Fruit fly (Drosophila melanogaster): ENCODE results near the gene Irc.

Gene Irc

dm6 chr3R:17002218-17003110, at the start of gene Irc, which contains the start of gene Sf3a1:
TSS of gene Irc (plus strand) at chr3R:17002875.
TSS of gene Sf3a1 (minus strand) at chr3R:17002355.
- TF ChIP-seq ss (GFP tag; optimal IDR thresholded peaks at IDR 0.05) (peak in 1 of 2 experiments; percentile 62), Hr4 (GFP tag; optimal IDR thresholded peaks at IDR 0.05) (no peak), Eip78C (GFP tag) (peak; percentile 70), CG31627 (GFP tag; optimal IDR thresholded peaks at IDR 0.05) (no peak), CG16779 (tag; optimal IDR thresholded peaks at IDR 0.05) (no peak), net (GFP tag; optimal IDR thresholded peaks at IDR 0.05) (no peak), fkh (GFP tag; optimal IDR thresholded peaks at IDR 0.05) (peak; percentile 33), CG6163 (GFP tag; IDR thresholded peaks at IDR 0.05) (0 out of 3 replicates have a peak, but pooled peaks have one; percentile 31), esn (GFP tag; optimal IDR thresholded peaks at IDR 0.05) (peak; percentile 31), Gug (GFP tag; IDR thresholded peaks at IDR 0.05) (0 out of 2 replicates have a peak, but pooled peaks have one; percentile 16), acj6 (GFP tag; optimal IDR thresholded peaks at IDR 0.05) (no peak), dsx (GFP tag; optimal IDR thresholded peaks at IDR 0.05; ENCODE audit: poor library complexity, severe bottlenecking) (no peak), CG10669 (GFP tag; optimal IDR thresholded peaks at IDR 0.05) (no peak), CG34406 (GFP tag; optimal IDR thresholded peaks at IDR 0.05) (no peak), cyc (GFP tag; optimal IDR thresholded peaks at IDR 0.05) (no peak), svp (GFP tag) (peak; percentile 93), Blimp-1 (GFP tag; optimal IDR thresholded peaks at IDR 0.05) (no peak), Sox14 (GFP tag; optimal IDR thresholded peaks at IDR 0.05) (peak; percentile 44), CG1621 (tag; optimal IDR thresholded peaks at IDR 0.05) (peak; percentile 85), CG11762 (GFP tag; optimal IDR thresholded peaks at IDR 0.05; ENCODE audit: insufficient read depth) (no peak), CG6808 (GFP tag; optimal IDR thresholded peaks at IDR 0.05) (no peak), eg (GFP tag; IDR thresholded peaks at IDR 0.05) (0 out of 3 replicates have a peak, but pooled peaks have one; percentile 19)

dm6 chr3R:16954423-16954822, 48.3 kb upstream of the Irc start:
- TF ChIP-seq cyc (GFP tag; optimal IDR thresholded peaks at IDR 0.05) (no peak), dsx (GFP tag; optimal IDR thresholded peaks at IDR 0.05; ENCODE audit: poor library complexity, severe bottlenecking) (peak; percentile 31), Hr39 (GFP tag; optimal IDR thresholded peaks at IDR 0.05) (no peak), fd59A (GFP tag; optimal IDR thresholded peaks at IDR 0.05) (no peak), CG34406 (GFP tag; optimal IDR thresholded peaks at IDR 0.05) (no peak), Sox15 (GFP tag; optimal IDR thresholded peaks at IDR 0.05) (no peak), CG6792 (GFP tag; optimal IDR thresholded peaks at IDR 0.05) (no peak), svp (GFP tag) (peak; percentile 14), Eip78C (GFP tag) (no peak), CG32006 (GFP tag; optimal IDR thresholded peaks at IDR 0.05) (no peak)

- peak; percentile 49 for TF ChIP-seq Smox (GFP tag; optimal IDR thresholded peaks at IDR 0.05)
- no peak for TF ChIP-seq Sox14 (GFP tag; optimal IDR thresholded peaks at IDR 0.05)
- peak; percentile 73 for TF ChIP-seq CG6276 (GFP tag; optimal IDR thresholded peaks at IDR 0.05)
- TF ChIP-seq CG11762 (GFP tag; optimal IDR thresholded peaks at IDR 0.05; ENCODE audit: insufficient read depth): peak; percentile 61
- TF ChIP-seq fkh (GFP tag; optimal IDR thresholded peaks at IDR 0.05): peak; percentile 20
- TF ChIP-seq CG8632 (GFP tag; optimal IDR thresholded peaks at IDR 0.05): peak; percentile 83
- TF ChIP-seq Eip93F (GFP tag; optimal IDR thresholded peaks at IDR 0.05): no peak
- TF ChIP-seq cyc (GFP tag; optimal IDR thresholded peaks at IDR 0.05): no peak
- peak; percentile 63 to 82 for TF ChIP-seq ss (GFP tag; optimal IDR thresholded peaks at IDR 0.05)
- peak; percentile 76 for TF ChIP-seq acj6 (GFP tag; optimal IDR thresholded peaks at IDR 0.05)
- TF ChIP-seq OdsH (GFP tag; optimal IDR thresholded peaks at IDR 0.05): peak; percentile 79
- no peak; the same call in 1 of the 2 replicates for TF ChIP-seq CG11294 (GFP tag; IDR thresholded peaks at IDR 0.05)
- peak; percentile 54 for TF ChIP-seq spab (GFP tag; optimal IDR thresholded peaks at IDR 0.05)
- TF ChIP-seq CG16779 (tag; optimal IDR thresholded peaks at IDR 0.05): peak; percentile 51
- peak; percentile 44 for TF ChIP-seq Blimp-1 (GFP tag; optimal IDR thresholded peaks at IDR 0.05)
- TF ChIP-seq CG1621 (tag; optimal IDR thresholded peaks at IDR 0.05): peak; percentile 15
- peak; percentile 13 for TF ChIP-seq CG11902 (GFP tag; optimal IDR thresholded peaks at IDR 0.05)
- peak; percentile 43 for TF ChIP-seq lz (GFP tag; optimal IDR thresholded peaks at IDR 0.05)
- TF ChIP-seq CG3919 (GFP tag; optimal IDR thresholded peaks at IDR 0.05): peak; percentile 71
- TF ChIP-seq net (GFP tag; optimal IDR thresholded peaks at IDR 0.05): peak; percentile 51
- peak; percentile 85 for TF ChIP-seq achi (GFP tag; optimal IDR thresholded peaks at IDR 0.05)
- no peak; the same call in 1 of the 2 replicates for TF ChIP-seq CG15336 (GFP tag; IDR thresholded peaks at IDR 0.05)
- peak; percentile 67 for TF ChIP-seq CG8119 (GFP tag; IDR thresholded peaks at IDR 0.05)
- TF ChIP-seq esn (GFP tag; optimal IDR thresholded peaks at IDR 0.05): peak; percentile 77
- TF ChIP-seq vri (GFP tag; optimal IDR thresholded peaks at IDR 0.05): no peak
- TF ChIP-seq Ets21C (GFP tag; optimal IDR thresholded peaks at IDR 0.05): no peak
Measured at dm6 chr3R:16957759-16958536, 44.7 kb upstream of the Irc start.
